Worm (Caenorhabditis elegans): ENCODE results near the gene nspg-5.

ce11 chrX:3022330-3023088 is 40.7 kb downstream of the nspg-5 start:
- TF ChIP-seq mml-1 (tag; optimal IDR thresholded peaks at IDR 0.05): no peak
- TF ChIP-seq nhr-25 (tag; optimal IDR thresholded peaks at IDR 0.05): no peak
- no peak for TF ChIP-seq elt-3 (tag; optimal IDR thresholded peaks at IDR 0.05)
- TF ChIP-seq zag-1 (tag; optimal IDR thresholded peaks at IDR 0.05): no peak
- TF ChIP-seq ceh-82 (tag; optimal IDR thresholded peaks at IDR 0.05): no peak
- no peak for TF ChIP-seq snpc-4 (tag; optimal IDR thresholded peaks at IDR 0.05)
- no peak for TF ChIP-seq sea-2 (GFP tag; optimal IDR thresholded peaks at IDR 0.05)
